Worm (Caenorhabditis elegans): Measurements from ENCODE around the gene sdn-1.

Gene sdn-1

ce11 chrX:10555189-10555964 lies 37.8 kb downstream of the sdn-1 start, which contains the start of gene syd-2 (continued):
- TF ChIP-seq ceh-24 (tag; optimal IDR thresholded peaks at IDR 0.05): peak; percentile 3
- peak; percentile 65 for TF ChIP-seq hlh-30 (tag; optimal IDR thresholded peaks at IDR 0.05; ENCODE audit: insufficient read depth)
- no peak for TF ChIP-seq elt-4 (tag; optimal IDR thresholded peaks at IDR 0.05)
- TF ChIP-seq ztf-16 (tag; optimal IDR thresholded peaks at IDR 0.05): no peak
- TF ChIP-seq sox-4 (tag; optimal IDR thresholded peaks at IDR 0.05): peak; percentile 46
- TF ChIP-seq pha-4 (tag; optimal IDR thresholded peaks at IDR 0.05): no peak
- TF ChIP-seq unc-86 (tag; optimal IDR thresholded peaks at IDR 0.05): no peak
- no peak for TF ChIP-seq zip-5 (tag; optimal IDR thresholded peaks at IDR 0.05)
- TF ChIP-seq hlh-15 (tag; optimal IDR thresholded peaks at IDR 0.05): no peak
- no peak for TF ChIP-seq odd-2 (tag; optimal IDR thresholded peaks at IDR 0.05)
- peak; percentile 93 for TF ChIP-seq ref-2 (tag; optimal IDR thresholded peaks at IDR 0.05)
- TF ChIP-seq nhr-232 (tag; optimal IDR thresholded peaks at IDR 0.05): peak; percentile 2
- peak; percentile 38 for TF ChIP-seq pat-9 (tag; optimal IDR thresholded peaks at IDR 0.05)
- TF ChIP-seq ama-1 (optimal IDR thresholded peaks at IDR 0.05): no peak
- peak; percentile 83 for TF ChIP-seq unc-42 (tag; optimal IDR thresholded peaks at IDR 0.05)
- TF ChIP-seq pha-2 (tag; optimal IDR thresholded peaks at IDR 0.05): peak; percentile 69
- peak; percentile 92 for TF ChIP-seq ceh-18 (tag; optimal IDR thresholded peaks at IDR 0.05)
- TF ChIP-seq ceh-48 (tag; optimal IDR thresholded peaks at IDR 0.05): peak; percentile 73

ce11 chrX:10553048-10553447 lies 40.1 kb downstream of the sdn-1 start:
- no peak for TF ChIP-seq nhr-232 (tag; optimal IDR thresholded peaks at IDR 0.05)
- no peak for TF ChIP-seq ceh-48 (tag; optimal IDR thresholded peaks at IDR 0.05)
- TF ChIP-seq fkh-6 (tag; optimal IDR thresholded peaks at IDR 0.05): no peak

ce11 chrX:10545716-10546115 lies 47.4 kb downstream of the sdn-1 start, which contains the start of gene F59F5.5:
TSS of gene F59F5.5 (plus strand) at chrX:10546016.
- TF ChIP-seq fkh-6 (tag; optimal IDR thresholded peaks at IDR 0.05) (no peak), elt-2 (tag; optimal IDR thresholded peaks at IDR 0.05) (no peak), dmd-4 (tag; optimal IDR thresholded peaks at IDR 0.05; ENCODE audit: borderline replicate concordance) (no peak)

- no peak for TF ChIP-seq eyg-1 (tag; optimal IDR thresholded peaks at IDR 0.05)
- TF ChIP-seq sox-2 (GFP tag; IDR thresholded peaks at IDR 0.05): no peak
- no peak for TF ChIP-seq ceh-45 (GFP tag; IDR thresholded peaks at IDR 0.05)
- no peak for TF ChIP-seq zip-5 (tag; optimal IDR thresholded peaks at IDR 0.05)
- no peak for TF ChIP-seq ceh-31 (tag; optimal IDR thresholded peaks at IDR 0.05)
- no peak for TF ChIP-seq lin-11 (tag; optimal IDR thresholded peaks at IDR 0.05)
- no peak for TF ChIP-seq tbx-7 (tag; optimal IDR thresholded peaks at IDR 0.05)
- TF ChIP-seq gmeb-2 (tag; optimal IDR thresholded peaks at IDR 0.05): no peak
Measured at ce11 chrX:10542313-10543048, 50.7 kb downstream of the sdn-1 start, which contains the start of the genes F59F5.3 and F59F5.4. TSS of gene F59F5.3 (minus strand) at chrX:10542413. TSS of gene F59F5.4 (plus strand) at chrX:10542998.

ce11 chrX:10541789-10542188 lies 51.3 kb downstream of the sdn-1 start:
- TF ChIP-seq madf-2 (tag; optimal IDR thresholded peaks at IDR 0.05) (no peak), nhr-232 (tag; optimal IDR thresholded peaks at IDR 0.05) (no peak), gmeb-2 (tag; optimal IDR thresholded peaks at IDR 0.05) (no peak), pros-1 (tag; optimal IDR thresholded peaks at IDR 0.05) (no peak), pha-4 (tag; optimal IDR thresholded peaks at IDR 0.05) (no peak), unc-3 (GFP tag; conservative IDR thresholded peaks at IDR 0.05) (no peak), unc-3 (tag; optimal IDR thresholded peaks at IDR 0.05) (no peak), eyg-1 (tag; optimal IDR thresholded peaks at IDR 0.05) (no peak), unc-55 (GFP tag; optimal IDR thresholded peaks at IDR 0.05) (no peak), fax-1 (tag; optimal IDR thresholded peaks at IDR 0.05) (no peak), tbx-7 (tag; optimal IDR thresholded peaks at IDR 0.05) (no peak), ceh-14 (tag; optimal IDR thresholded peaks at IDR 0.05) (no peak), ref-2 (tag; optimal IDR thresholded peaks at IDR 0.05) (no peak), ets-4 (tag; optimal IDR thresholded peaks at IDR 0.05) (no peak)

Measured in whole organism, late embryonic.